Fruit fly (Drosophila melanogaster): Measurements from ENCODE around the gene ema.

DNA sequence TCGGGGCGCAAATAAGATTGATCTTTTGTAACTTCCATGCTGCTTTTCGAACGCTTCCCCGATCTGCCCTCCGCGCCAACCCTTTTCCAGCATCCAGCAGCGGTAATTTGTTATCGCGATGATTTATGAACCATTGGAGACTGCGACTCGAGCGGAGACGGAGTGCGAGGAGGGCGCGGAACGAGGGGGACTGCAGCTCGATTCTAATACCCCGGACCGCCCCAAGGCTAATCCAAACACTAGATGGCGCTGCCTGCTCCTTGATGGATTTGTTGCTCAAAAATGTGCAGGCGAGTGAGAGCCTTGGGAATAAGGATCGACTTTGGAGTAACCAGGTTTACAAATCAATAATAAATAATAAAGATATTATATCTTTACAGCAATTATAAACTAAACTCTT is 33.0 kb downstream of the ema start:
- TF ChIP-seq CG14711 (tag; optimal IDR thresholded peaks at IDR 0.05) (no peak), ovo (GFP tag; optimal IDR thresholded peaks at IDR 0.05) (no peak), toe (GFP tag; optimal IDR thresholded peaks at IDR 0.05) (no peak), CG11617 (GFP tag; optimal IDR thresholded peaks at IDR 0.05) (no peak), cic (GFP tag; optimal IDR thresholded peaks at IDR 0.05) (no peak)

Measured in whole organism, adult.